Worm (Caenorhabditis elegans) whole organism, L4 larva: ENCODE results near the gene Y5H2A.1.

Experiments used
- F44E2.7 ChIP-seq: fragments of 200-800 bp; sonication (Bioruptor generic); IDR thresholded peaks from 2 replicates; pipeline ENCODE4 v2.1.2; 2022; ENCODE audit warnings: missing genetic modification characterization, missing compliant biosample characterization
- F49E8.2 ChIP-seq: sonication (generic microtip); optimal IDR thresholded peaks from 2 replicates; lab custom pipeline; 2016; ENCODE audit warnings: missing compliant biosample characterization, mild to moderate bottlenecking, missing genetic modification characterization, borderline replicate concordance
- T20F7.1 ChIP-seq: fragments of 200-800 bp; sonication (Bioruptor generic); optimal IDR thresholded peaks from 2 replicates; lab custom pipeline; 2018; ENCODE audit warnings: mild to moderate bottlenecking, missing genetic modification characterization, missing compliant biosample characterization
- T26A8.4 ChIP-seq: fragments of 200-800 bp; sonication (Bioruptor generic); IDR thresholded peaks from 2 replicates; pipeline ENCODE4 v1.3.6; 2022; ENCODE audit warnings: missing genetic modification characterization, missing compliant biosample characterization
- Y48G9A.11 ChIP-seq: fragments of 200-800 bp; sonication (Bioruptor generic); IDR thresholded peaks from 2 replicates; pipeline ENCODE4 v1.3.6; 2022; ENCODE audit warnings: missing genetic modification reagents, missing genetic modification characterization, missing compliant biosample characterization
- ZK546.5 ChIP-seq, 2 experiments: sonication (generic microtip); optimal IDR thresholded peaks; 2 replicates each; lab custom pipeline; 2017; ENCODE audit warnings: missing biosample characterization in 2 of 2, missing genetic modification characterization in 2 of 2
- aha-1 ChIP-seq: fragments of 150-350 bp; peaks from one replicate; lab custom pipeline; 2014; ENCODE audit warnings: missing biosample characterization, missing genetic modification characterization
- ceh-44 ChIP-seq: fragments of 200-800 bp; sonication (Bioruptor generic); IDR thresholded peaks from 2 replicates; pipeline ENCODE4 v1.3.6; 2022; ENCODE audit warnings: missing genetic modification reagents, missing genetic modification characterization, missing compliant biosample characterization
- ceh-62 ChIP-seq: sonication (generic microtip); optimal IDR thresholded peaks from 2 replicates; lab custom pipeline; 2017; ENCODE audit warnings: missing biosample characterization, missing genetic modification characterization
- ces-1 ChIP-seq: fragments of 150-350 bp; sonication (generic microtip); optimal IDR thresholded peaks from 4 replicates; lab custom pipeline; 2014; ENCODE audit warnings: missing biosample characterization, missing genetic modification reagents, missing genetic modification characterization
- daf-12 ChIP-seq: fragments of 150-350 bp; optimal IDR thresholded peaks from 2 replicates; lab custom pipeline; 2014; ENCODE audit warnings: missing biosample characterization, missing genetic modification reagents, missing genetic modification characterization
- daf-19 ChIP-seq: fragments of 200-800 bp; sonication (Bioruptor generic); conservative IDR thresholded peaks from 2 replicates; pipeline ENCODE4 v1.3.6; 2022; ENCODE audit warnings: missing genetic modification characterization, missing compliant biosample characterization
- dmd-6 ChIP-seq: fragments of 200-800 bp; sonication (Bioruptor generic); IDR thresholded peaks from 2 replicates; pipeline ENCODE4 v1.3.6; 2022; ENCODE audit warnings: missing genetic modification reagents, missing genetic modification characterization, missing compliant biosample characterization
- dmd-9 ChIP-seq: fragments of 200-800 bp; sonication (Bioruptor generic); IDR thresholded peaks from 2 replicates; pipeline ENCODE4 v1.3.6; 2022; ENCODE audit warnings: missing genetic modification reagents, missing genetic modification characterization, missing compliant biosample characterization
- dve-1 ChIP-seq: sonication (generic microtip); optimal IDR thresholded peaks from 2 replicates; lab custom pipeline; 2017; ENCODE audit warnings: antibody characterized with exemption, mild to moderate bottlenecking, missing genetic modification characterization, missing compliant biosample characterization; ENCODE audit not compliant: insufficient read depth
- egl-27 ChIP-seq: sonication (generic microtip); optimal IDR thresholded peaks from 3 replicates; lab custom pipeline; 2017; ENCODE audit warnings: missing biosample characterization, missing genetic modification reagents, missing genetic modification characterization
- egl-43 ChIP-seq: fragments of 200-800 bp; sonication (Bioruptor generic); IDR thresholded peaks from 2 replicates; pipeline ENCODE4 v1.3.6; 2022; ENCODE audit warnings: missing genetic modification reagents, missing genetic modification characterization, missing compliant biosample characterization
- hif-1 ChIP-seq, 2 experiments: sonication (generic microtip); optimal IDR thresholded peaks; 2 replicates each; lab custom pipeline; 2016 to 2017; ENCODE audit warnings: missing compliant biosample characterization in 2 of 2, missing genetic modification characterization in 2 of 2, missing genetic modification reagents in 2 of 2, missing genotype in 2 of 2, mild to moderate bottlenecking in 1 of 2
- hlh-11 ChIP-seq: fragments of 200-800 bp; sonication (Bioruptor generic); optimal IDR thresholded peaks from 2 replicates; lab custom pipeline; 2018; ENCODE audit warnings: mild to moderate bottlenecking, missing genetic modification characterization, missing compliant biosample characterization
- hlh-30 ChIP-seq: sonication (generic microtip); optimal IDR thresholded peaks from 2 replicates; lab custom pipeline; 2017; ENCODE audit warnings: antibody characterized with exemption, mild to moderate bottlenecking, missing genetic modification characterization, missing compliant biosample characterization; ENCODE audit not compliant: insufficient read depth
- lin-1 ChIP-seq: fragments of 200-800 bp; sonication (Bioruptor generic); IDR thresholded peaks from 2 replicates; pipeline ENCODE4 v1.3.6; 2022; ENCODE audit warnings: missing genetic modification reagents, missing genetic modification characterization, missing compliant biosample characterization
- lin-13 ChIP-seq: fragments of 150-350 bp; optimal IDR thresholded peaks from 2 replicates; lab custom pipeline; 2014; ENCODE audit warnings: missing biosample characterization, missing genetic modification reagents, missing genetic modification characterization
- lin-15B ChIP-seq: fragments of 150-350 bp; sonication (generic microtip); optimal IDR thresholded peaks from 3 replicates; lab custom pipeline; 2014; ENCODE audit warnings: missing biosample characterization, missing genetic modification characterization
- lin-38 ChIP-seq: fragments of 200-800 bp; sonication (Bioruptor generic); IDR thresholded peaks from 2 replicates; pipeline ENCODE4 v1.3.6; 2022; ENCODE audit warnings: missing genetic modification reagents, missing genetic modification characterization, missing compliant biosample characterization
- mdl-1 ChIP-seq, 2 experiments: fragments of 150-350 bp in 1 of 2; sonication (generic microtip) in 1 of 2; optimal IDR thresholded peaks; 2 replicates each; lab custom pipeline; 2014 to 2017; ENCODE audit warnings: missing biosample characterization in 2 of 2, missing genetic modification characterization in 2 of 2
- mes-2 ChIP-seq: sonication (generic microtip); optimal IDR thresholded peaks from 2 replicates; lab custom pipeline; 2016; ENCODE audit warnings: missing genotype, mild to moderate bottlenecking, missing genetic modification characterization, missing compliant biosample characterization; ENCODE audit not compliant: poor library complexity, severe bottlenecking
- mxl-3 ChIP-seq: fragments of 200-800 bp; sonication (Bioruptor generic); optimal IDR thresholded peaks from 2 replicates; lab custom pipeline; 2018; ENCODE audit warnings: mild to moderate bottlenecking, missing genetic modification characterization, missing compliant biosample characterization
- nhr-10 ChIP-seq: fragments of 150-350 bp; optimal IDR thresholded peaks from 2 replicates; lab custom pipeline; 2014; ENCODE audit warnings: missing biosample characterization, missing genetic modification characterization
- nhr-25 ChIP-seq: sonication (generic microtip); optimal IDR thresholded peaks from 2 replicates; lab custom pipeline; 2017; ENCODE audit warnings: missing genetic modification characterization, mild to moderate bottlenecking, missing compliant biosample characterization, antibody characterized with exemption, moderate library complexity, borderline replicate concordance; ENCODE audit not compliant: insufficient read depth
- nhr-28 ChIP-seq: fragments of 150-350 bp; optimal IDR thresholded peaks from 2 replicates; lab custom pipeline; 2014; ENCODE audit warnings: missing biosample characterization, missing genetic modification characterization
- nhr-6 ChIP-seq: fragments of 150-350 bp; optimal IDR thresholded peaks from 2 replicates; lab custom pipeline; 2014; ENCODE audit warnings: missing biosample characterization, missing genetic modification characterization
- pqm-1 ChIP-seq: sonication (generic microtip); optimal IDR thresholded peaks from 2 replicates; lab custom pipeline; 2017; ENCODE audit warnings: missing biosample characterization, missing genetic modification characterization
- skn-1 ChIP-seq: fragments of 150-350 bp; optimal IDR thresholded peaks from 2 replicates; lab custom pipeline; 2014; ENCODE audit warnings: missing biosample characterization, missing genetic modification characterization
- snpc-1.2 ChIP-seq: fragments of 200-800 bp; sonication (Bioruptor generic); IDR thresholded peaks from 2 replicates; pipeline ENCODE4 v1.3.6; 2022; ENCODE audit warnings: missing genetic modification reagents, missing genetic modification characterization, missing compliant biosample characterization
- snpc-4 ChIP-seq: fragments of 150-350 bp; optimal IDR thresholded peaks from 2 replicates; lab custom pipeline; 2014; ENCODE audit warnings: missing biosample characterization, missing genetic modification characterization
- tra-1 ChIP-seq: fragments of 200-800 bp; sonication (Bioruptor generic); IDR thresholded peaks from 2 replicates; pipeline ENCODE4 v1.3.6; 2022; ENCODE audit warnings: missing genetic modification reagents, missing genetic modification characterization, missing compliant biosample characterization
- unc-130 ChIP-seq: sonication (generic microtip); optimal IDR thresholded peaks from 2 replicates; lab custom pipeline; 2016; ENCODE audit warnings: missing genetic modification reagents, missing genetic modification characterization, missing compliant biosample characterization
- unc-62 ChIP-seq, 3 experiments: fragments of 150-350 bp in 1 of 3; sonication (generic microtip); optimal IDR thresholded peaks in 2 of 3; peaks in 1 of 3; 1 replicate in 1 of 3; 2 replicates in 2 of 3; lab custom pipeline; 2014 to 2017; ENCODE audit warnings: missing biosample characterization in 3 of 3, missing genetic modification characterization in 3 of 3, missing genetic modification reagents in 3 of 3, missing genotype in 1 of 3
- zip-11 ChIP-seq: fragments of 200-800 bp; sonication (Bioruptor generic); IDR thresholded peaks from 2 replicates; pipeline ENCODE4 v1.3.6; 2022; ENCODE audit warnings: missing genetic modification characterization, missing compliant biosample characterization

Y5H2A.1 gene

DNA sequence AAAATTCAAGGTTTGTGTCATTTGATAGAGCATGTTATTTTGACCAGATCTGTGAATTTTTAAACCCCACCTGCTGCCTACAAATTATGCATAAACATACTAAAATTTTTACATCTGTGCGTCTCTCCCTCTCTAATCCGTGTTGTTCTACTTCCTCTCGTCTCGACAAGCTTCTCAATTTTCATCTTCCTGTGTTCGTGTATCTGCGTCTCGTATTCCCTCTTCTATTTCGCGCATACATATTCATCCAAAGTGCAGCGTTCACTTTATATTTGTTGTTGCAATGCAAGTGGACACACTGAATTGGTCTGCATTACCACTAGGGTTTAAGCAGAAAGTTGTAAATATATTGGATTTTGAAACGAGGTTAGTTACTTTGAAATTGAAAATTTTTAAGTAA is 6.9 kb upstream of the Y5H2A.1 start, which contains the start of gene fbxa-137:
fbxa-137 (plus strand) TSS at position 274 of the 400 bp plus-strand sequence.
- TF ChIP-seq dmd-9 (GFP tag; lab: Robert Waterston, UW), result no peak
- peak in 1 of 2 experiments; percentile 69 for TF ChIP-seq unc-62 (GFP tag; optimal IDR thresholded peaks at IDR 0.05 in 1 of 2; lab: Kevin White, UChicago)
- TF ChIP-seq unc-62 (tag; optimal IDR thresholded peaks at IDR 0.05; lab: Kevin White, UChicago), result no peak
- TF ChIP-seq snpc-4 (tag; lab: Kevin White, UChicago), result no peak
- TF ChIP-seq, all 104 proteins: peak for 1

- TF ChIP-seq F44E2.7, result no peak
- TF ChIP-seq skn-1 (tag; lab: Kevin White, UChicago), result no peak
- TF ChIP-seq hlh-30 (tag; lab: Kevin White, UChicago), result peak; percentile 81
- no peak for TF ChIP-seq nhr-6
- TF ChIP-seq dmd-6, result peak; percentile 26; the same call in 1 of the 2 replicates
- TF ChIP-seq hlh-11 (tag; lab: Kevin White, UChicago), result peak; percentile 42
- peak in 1 of 2 experiments; percentile 9 for TF ChIP-seq mdl-1 (tag; optimal IDR thresholded peaks at IDR 0.05; lab: Kevin White, UChicago)
- TF ChIP-seq nhr-28 (tag; lab: Kevin White, UChicago), result peak; percentile 88
- TF ChIP-seq dve-1, result no peak
- no peak for TF ChIP-seq snpc-1.2 (GFP tag; lab: Robert Waterston, UW)
- no peak for TF ChIP-seq egl-27 (tag; lab: Kevin White, UChicago)
- no peak for TF ChIP-seq lin-13 (GFP tag; lab: Kevin White, UChicago)
- no peak for TF ChIP-seq nhr-25 (tag; lab: Kevin White, UChicago)
- TF ChIP-seq pqm-1, result peak; percentile 17
- TF ChIP-seq hif-1 (tag; optimal IDR thresholded peaks at IDR 0.05; lab: Kevin White, UChicago), result no peak
- no peak for TF ChIP-seq mxl-3 (GFP tag; lab: Kevin White, UChicago)
- no peak for TF ChIP-seq ceh-44
- TF ChIP-seq ces-1, result no peak
- no peak for TF ChIP-seq daf-12 (tag; lab: Kevin White, UChicago)
- TF ChIP-seq aha-1 (tag; lab: Kevin White, UChicago), result peak; percentile 23
- TF ChIP-seq mes-2 (tag; lab: Kevin White, UChicago), result peak; percentile 7
- TF ChIP-seq zip-11, result no peak
- no peak for TF ChIP-seq egl-43
- no peak for TF ChIP-seq unc-130
- TF ChIP-seq lin-38, result no peak
- TF ChIP-seq lin-1 (GFP tag; lab: Robert Waterston, UW), result no peak
- TF ChIP-seq, all 104 proteins: peak for 8
Observed at ce11 chrV:2278052-2278451, 6.4 kb upstream of the Y5H2A.1 start, which contains the start of gene nhr-59. TSS of gene nhr-59 (minus strand) at chrV:2278265.

- TF ChIP-seq tra-1 (no peak), ZK546.5 (tag; optimal IDR thresholded peaks at IDR 0.05; lab: Kevin White, UChicago) (no peak), nhr-10 (tag; lab: Kevin White, UChicago) (no peak), hlh-30 (tag; lab: Kevin White, UChicago) (peak; percentile 34), snpc-4 (tag; lab: Kevin White, UChicago) (no peak), unc-62 (GFP tag; optimal IDR thresholded peaks at IDR 0.05 in 1 of 2; lab: Kevin White, UChicago) (no peak), unc-62 (tag; optimal IDR thresholded peaks at IDR 0.05; lab: Kevin White, UChicago) (no peak), T20F7.1 (no peak), ceh-62 (no peak), lin-13 (GFP tag; lab: Kevin White, UChicago) (peak; percentile 26), F49E8.2 (no peak), T26A8.4 (no peak), Y48G9A.11 (GFP tag; lab: Robert Waterston, UW) (0 out of 2 replicates have a peak, but pooled peaks have one; percentile 43), lin-15B (tag; lab: Kevin White, UChicago) (no peak), daf-19 (GFP tag; lab: Robert Waterston, UW) (no peak), pqm-1 (no peak), dve-1 (peak; percentile 3)
Observed at ce11 chrV:2277260-2277659, 5.6 kb upstream of the Y5H2A.1 start.
